Worm (Caenorhabditis elegans) whole organism, L4 larva: Measurements from ENCODE around the gene H20J04.9.

Experiments used
- D1046.2 ChIP-seq: fragments of 200-800 bp; sonication (Bioruptor generic); IDR thresholded peaks from 2 replicates; pipeline ENCODE4 v1.3.6; 2022; ENCODE audit warnings: missing genetic modification characterization, missing compliant biosample characterization
- F26F4.8 ChIP-seq: fragments of 200-800 bp; sonication (Bioruptor generic); conservative IDR thresholded peaks from 2 replicates; pipeline ENCODE4 v1.3.6; 2022; ENCODE audit warnings: missing genetic modification characterization, missing compliant biosample characterization
- F44E2.7 ChIP-seq: fragments of 200-800 bp; sonication (Bioruptor generic); IDR thresholded peaks from 2 replicates; pipeline ENCODE4 v2.1.2; 2022; ENCODE audit warnings: missing genetic modification characterization, missing compliant biosample characterization
- Y105C5A.15 ChIP-seq: fragments of 200-800 bp; sonication (Bioruptor generic); IDR thresholded peaks from 2 replicates; pipeline ENCODE4 v1.3.6; 2022; ENCODE audit warnings: missing genetic modification characterization, missing compliant biosample characterization
- ZK546.5 ChIP-seq, 2 experiments: sonication (generic microtip); optimal IDR thresholded peaks; 2 replicates each; lab custom pipeline; 2017; ENCODE audit warnings: missing biosample characterization in 2 of 2, missing genetic modification characterization in 2 of 2
- aly-2 ChIP-seq: sonication (generic microtip); optimal IDR thresholded peaks from 2 replicates; lab custom pipeline; 2018; ENCODE audit warnings: missing biosample characterization, missing genetic modification characterization
- ceh-20 ChIP-seq: fragments of 200-800 bp; sonication (Bioruptor generic); IDR thresholded peaks from 2 replicates; pipeline ENCODE4 v1.3.6; 2022; ENCODE audit warnings: missing genetic modification reagents, missing genetic modification characterization, missing compliant biosample characterization
- ceh-62 ChIP-seq: sonication (generic microtip); optimal IDR thresholded peaks from 2 replicates; lab custom pipeline; 2017; ENCODE audit warnings: missing biosample characterization, missing genetic modification characterization
- ceh-82 ChIP-seq: sonication (generic microtip); optimal IDR thresholded peaks from 2 replicates; lab custom pipeline; 2017; ENCODE audit warnings: missing biosample characterization, missing genetic modification characterization
- ctbp-1 ChIP-seq: fragments of 200-800 bp; sonication (Bioruptor generic); IDR thresholded peaks from 2 replicates; pipeline ENCODE4 v1.3.6; 2022; ENCODE audit warnings: missing genetic modification reagents, missing genetic modification characterization, missing compliant biosample characterization
- daf-12 ChIP-seq: fragments of 150-350 bp; optimal IDR thresholded peaks from 2 replicates; lab custom pipeline; 2014; ENCODE audit warnings: missing biosample characterization, missing genetic modification reagents, missing genetic modification characterization
- daf-16 ChIP-seq, 3 experiments: sonication (generic microtip); optimal IDR thresholded peaks; 2 replicates each; lab custom pipeline; 2016 to 2017; ENCODE audit warnings: missing genetic modification characterization in 3 of 3, missing genetic modification reagents in 3 of 3, mild to moderate bottlenecking in 2 of 3, missing compliant biosample characterization in 2 of 3, missing biosample characterization in 1 of 3, moderate library complexity in 1 of 3
- daf-8 ChIP-seq: fragments of 200-800 bp; sonication (Bioruptor generic); IDR thresholded peaks from 2 replicates; pipeline ENCODE4 v1.3.6; 2022; ENCODE audit warnings: missing genetic modification characterization, missing compliant biosample characterization
- dmd-6 ChIP-seq: fragments of 200-800 bp; sonication (Bioruptor generic); IDR thresholded peaks from 2 replicates; pipeline ENCODE4 v1.3.6; 2022; ENCODE audit warnings: missing genetic modification reagents, missing genetic modification characterization, missing compliant biosample characterization
- dmd-8 ChIP-seq: fragments of 200-800 bp; sonication (Bioruptor generic); IDR thresholded peaks from 2 replicates; pipeline ENCODE4 v1.3.6; 2022; ENCODE audit warnings: missing genetic modification characterization, missing compliant biosample characterization
- egl-27 ChIP-seq: sonication (generic microtip); optimal IDR thresholded peaks from 3 replicates; lab custom pipeline; 2017; ENCODE audit warnings: missing biosample characterization, missing genetic modification reagents, missing genetic modification characterization
- gei-8 ChIP-seq: fragments of 200-800 bp; sonication (Bioruptor generic); optimal IDR thresholded peaks from 2 replicates; lab custom pipeline; 2018; ENCODE audit warnings: mild to moderate bottlenecking, missing genetic modification characterization, missing compliant biosample characterization
- hif-1 ChIP-seq, 2 experiments: sonication (generic microtip); optimal IDR thresholded peaks; 2 replicates each; lab custom pipeline; 2016 to 2017; ENCODE audit warnings: missing compliant biosample characterization in 2 of 2, missing genetic modification characterization in 2 of 2, missing genetic modification reagents in 2 of 2, missing genotype in 2 of 2, mild to moderate bottlenecking in 1 of 2
- hmg-1.1 ChIP-seq: fragments of 200-800 bp; sonication (Bioruptor generic); IDR thresholded peaks from 2 replicates; pipeline ENCODE4 v1.3.6; 2022; ENCODE audit warnings: missing genetic modification reagents, missing genetic modification characterization, missing compliant biosample characterization
- jun-1 ChIP-seq: fragments of 150-350 bp; optimal IDR thresholded peaks from 2 replicates; lab custom pipeline; 2014; ENCODE audit warnings: missing biosample characterization, missing genetic modification reagents, missing genetic modification characterization
- lim-7 ChIP-seq: fragments of 200-800 bp; sonication (Bioruptor generic); IDR thresholded peaks from 2 replicates; pipeline ENCODE4 v1.3.6; 2022; ENCODE audit warnings: missing genetic modification characterization, missing compliant biosample characterization
- lin-13 ChIP-seq: fragments of 150-350 bp; optimal IDR thresholded peaks from 2 replicates; lab custom pipeline; 2014; ENCODE audit warnings: missing biosample characterization, missing genetic modification reagents, missing genetic modification characterization
- lin-29 ChIP-seq: fragments of 200-800 bp; sonication (Bioruptor generic); IDR thresholded peaks from 2 replicates; pipeline ENCODE4 v1.3.6; 2022; ENCODE audit warnings: missing genetic modification reagents, missing genetic modification characterization, missing compliant biosample characterization
- lin-38 ChIP-seq: fragments of 200-800 bp; sonication (Bioruptor generic); IDR thresholded peaks from 2 replicates; pipeline ENCODE4 v1.3.6; 2022; ENCODE audit warnings: missing genetic modification reagents, missing genetic modification characterization, missing compliant biosample characterization
- lsy-2 ChIP-seq, 2 experiments: fragments of 150-350 bp in 1 of 2; sonication (generic microtip) in 1 of 2; optimal IDR thresholded peaks; 2 replicates each; lab custom pipeline; 2014 to 2017; ENCODE audit warnings: missing biosample characterization in 2 of 2, missing genetic modification characterization in 2 of 2
- madf-5 ChIP-seq, 2 experiments: fragments of 200-800 bp; sonication (Bioruptor generic); IDR thresholded peaks; 2 replicates each; pipeline ENCODE4 v1.3.6; 2022; ENCODE audit warnings: missing compliant biosample characterization in 2 of 2, missing genetic modification characterization in 2 of 2
- mdl-1 ChIP-seq, 2 experiments: fragments of 150-350 bp in 1 of 2; sonication (generic microtip) in 1 of 2; optimal IDR thresholded peaks; 2 replicates each; lab custom pipeline; 2014 to 2017; ENCODE audit warnings: missing biosample characterization in 2 of 2, missing genetic modification characterization in 2 of 2
- mdt-29 ChIP-seq: fragments of 200-800 bp; sonication (Bioruptor generic); IDR thresholded peaks from 2 replicates; pipeline ENCODE4 v1.3.6; 2022; ENCODE audit warnings: missing genetic modification reagents, missing genetic modification characterization, missing compliant biosample characterization
- mep-1 ChIP-seq: fragments of 150-350 bp; sonication (generic microtip); optimal IDR thresholded peaks from 3 replicates; lab custom pipeline; 2014; ENCODE audit warnings: missing biosample characterization, missing genetic modification characterization
- mxl-3 ChIP-seq: fragments of 200-800 bp; sonication (Bioruptor generic); optimal IDR thresholded peaks from 2 replicates; lab custom pipeline; 2018; ENCODE audit warnings: mild to moderate bottlenecking, missing genetic modification characterization, missing compliant biosample characterization
- nhr-11 ChIP-seq: fragments of 150-350 bp; optimal IDR thresholded peaks from 2 replicates; lab custom pipeline; 2014; ENCODE audit warnings: missing biosample characterization, missing genetic modification characterization
- nhr-111 ChIP-seq: fragments of 200-800 bp; sonication (Bioruptor generic); optimal IDR thresholded peaks from 2 replicates; lab custom pipeline; 2018; ENCODE audit warnings: mild to moderate bottlenecking, missing genetic modification characterization, missing compliant biosample characterization
- nhr-41 ChIP-seq: fragments of 200-800 bp; sonication (Bioruptor generic); IDR thresholded peaks from 2 replicates; pipeline ENCODE4 v1.3.6; 2022; ENCODE audit warnings: missing genetic modification reagents, missing genetic modification characterization, missing compliant biosample characterization
- nhr-48 ChIP-seq: sonication (generic microtip); optimal IDR thresholded peaks from 2 replicates; lab custom pipeline; 2016; ENCODE audit warnings: mild to moderate bottlenecking, missing genetic modification characterization, missing compliant biosample characterization
- nhr-77 ChIP-seq: fragments of 150-350 bp; optimal IDR thresholded peaks from 2 replicates; lab custom pipeline; 2014; ENCODE audit warnings: missing biosample characterization, missing genetic modification characterization
- php-3 ChIP-seq: fragments of 200-800 bp; sonication (Bioruptor generic); IDR thresholded peaks from 2 replicates; pipeline ENCODE4 v1.3.6; 2022; ENCODE audit warnings: missing genetic modification reagents, missing genetic modification characterization, missing compliant biosample characterization
- sdz-12 ChIP-seq: fragments of 200-800 bp; sonication (Bioruptor generic); optimal IDR thresholded peaks from 2 replicates; lab custom pipeline; 2018; ENCODE audit warnings: mild to moderate bottlenecking, missing genetic modification characterization, missing compliant biosample characterization
- spr-3 ChIP-seq: fragments of 200-800 bp; sonication (Bioruptor generic); optimal IDR thresholded peaks from 2 replicates; lab custom pipeline; 2018; ENCODE audit warnings: mild to moderate bottlenecking, missing genetic modification characterization, missing compliant biosample characterization
- tag-97 ChIP-seq: fragments of 200-800 bp; sonication (Bioruptor generic); IDR thresholded peaks from 2 replicates; pipeline ENCODE4 v1.3.6; 2022; ENCODE audit warnings: missing genetic modification characterization, missing compliant biosample characterization
- unc-39 ChIP-seq: sonication (generic microtip); optimal IDR thresholded peaks from 2 replicates; lab custom pipeline; 2017; ENCODE audit warnings: missing biosample characterization, missing genetic modification characterization
- unc-62 ChIP-seq, 3 experiments: fragments of 150-350 bp in 1 of 3; sonication (generic microtip); optimal IDR thresholded peaks in 2 of 3; peaks in 1 of 3; 1 replicate in 1 of 3; 2 replicates in 2 of 3; lab custom pipeline; 2014 to 2017; ENCODE audit warnings: missing biosample characterization in 3 of 3, missing genetic modification characterization in 3 of 3, missing genetic modification reagents in 3 of 3, missing genotype in 1 of 3
- zfp-2 ChIP-seq: sonication (generic microtip); optimal IDR thresholded peaks from 2 replicates; lab custom pipeline; 2016; ENCODE audit warnings: mild to moderate bottlenecking, missing genetic modification characterization, missing compliant biosample characterization
- zfp-3 ChIP-seq: fragments of 200-800 bp; sonication (Bioruptor generic); conservative IDR thresholded peaks from 2 replicates; pipeline ENCODE4 v1.3.6; 2022; ENCODE audit warnings: missing genetic modification reagents, missing genetic modification characterization, missing compliant biosample characterization
- zip-11 ChIP-seq: fragments of 200-800 bp; sonication (Bioruptor generic); IDR thresholded peaks from 2 replicates; pipeline ENCODE4 v1.3.6; 2022; ENCODE audit warnings: missing genetic modification characterization, missing compliant biosample characterization
- ztf-7 ChIP-seq: fragments of 150-350 bp; optimal IDR thresholded peaks from 2 replicates; lab custom pipeline; 2014; ENCODE audit warnings: missing biosample characterization, missing genetic modification characterization

The H20J04.9 gene

ce11 chrII:4383306-4383705, 32.3 kb downstream of the H20J04.9 start, which contains the start of gene fkh-6:
TSS of gene fkh-6 (minus strand) at chrII:4383406.
- TF ChIP-seq egl-27 (no peak), sdz-12 (GFP tag; lab: Kevin White, UChicago) (no peak), ceh-20 (GFP tag; lab: Robert Waterston, UW) (no peak), lin-29 (GFP tag; lab: Robert Waterston, UW) (no peak), dmd-8 (no peak), daf-12 (tag; lab: Kevin White, UChicago) (no peak), gei-8 (no peak), mdl-1 (tag; optimal IDR thresholded peaks at IDR 0.05; lab: Kevin White, UChicago) (no peak), jun-1 (tag; lab: Kevin White, UChicago) (no peak), mep-1 (tag; lab: Kevin White, UChicago) (no peak), ctbp-1 (GFP tag; lab: Robert Waterston, UW) (no peak), aly-2 (tag; lab: Kevin White, UChicago) (no peak), hmg-1.1 (no peak), nhr-48 (tag; lab: Kevin White, UChicago) (no peak), ceh-82 (tag; lab: Kevin White, UChicago) (no peak), ZK546.5 (tag; optimal IDR thresholded peaks at IDR 0.05; lab: Kevin White, UChicago) (no peak)

- TF ChIP-seq D1046.2 (GFP tag; lab: Robert Waterston, UW) (no peak), hif-1 (tag; optimal IDR thresholded peaks at IDR 0.05; lab: Kevin White, UChicago) (no peak), sdz-12 (GFP tag; lab: Kevin White, UChicago) (no peak), nhr-41 (GFP tag; lab: Robert Waterston, UW) (no peak), madf-5 (GFP tag; IDR thresholded peaks at IDR 0.05; lab: Robert Waterston, UW) (no peak), hmg-1.1 (no peak), nhr-11 (tag; lab: Kevin White, UChicago) (no peak), ztf-7 (tag; lab: Kevin White, UChicago) (no peak)
These were observed 40.1 kb downstream of the H20J04.9 start for ce11 chrII:4391072-4391471.

ce11 chrII:4392526-4393057, 41.6 kb downstream of the H20J04.9 start, which contains the start of gene mlt-7:
TSS of gene mlt-7 (plus strand) at chrII:4393007.
- TF ChIP-seq spr-3 (no peak), zfp-3 (GFP tag; lab: Robert Waterston, UW) (no peak), lin-13 (no peak), F44E2.7 (GFP tag; lab: Robert Waterston, UW) (no peak), ceh-62 (tag; lab: Kevin White, UChicago) (no peak), mep-1 (tag; lab: Kevin White, UChicago) (peak; percentile 25), php-3 (no peak), tag-97 (no peak), ztf-7 (tag; lab: Kevin White, UChicago) (no peak), daf-16 (GFP tag; optimal IDR thresholded peaks at IDR 0.05; lab: Kevin White, UChicago) (no peak), daf-16 (tag; optimal IDR thresholded peaks at IDR 0.05; lab: Kevin White, UChicago) (no peak), gei-8 (no peak), mdt-29 (GFP tag; lab: Robert Waterston, UW) (no peak), zfp-2 (no peak), lim-7 (GFP tag; lab: Robert Waterston, UW) (no peak), nhr-77 (tag; lab: Kevin White, UChicago) (no peak), lsy-2 (tag; optimal IDR thresholded peaks at IDR 0.05; lab: Kevin White, UChicago) (no peak), madf-5 (GFP tag; IDR thresholded peaks at IDR 0.05; lab: Robert Waterston, UW) (no peak), unc-62 (GFP tag; optimal IDR thresholded peaks at IDR 0.05 in 1 of 2; lab: Kevin White, UChicago) (no peak), unc-62 (tag; optimal IDR thresholded peaks at IDR 0.05; lab: Kevin White, UChicago) (no peak), nhr-111 (no peak), hmg-1.1 (0 out of 2 replicates have a peak, but pooled peaks have one; percentile 25), unc-39 (tag; lab: Kevin White, UChicago) (no peak), zip-11 (no peak), ceh-20 (GFP tag; lab: Robert Waterston, UW) (no peak), daf-12 (tag; lab: Kevin White, UChicago) (no peak), Y105C5A.15 (GFP tag; lab: Robert Waterston, UW) (no peak), ceh-82 (tag; lab: Kevin White, UChicago) (no peak), sdz-12 (GFP tag; lab: Kevin White, UChicago) (no peak), nhr-11 (tag; lab: Kevin White, UChicago) (no peak), daf-8 (GFP tag; lab: Robert Waterston, UW) (no peak), dmd-6 (GFP tag; lab: Robert Waterston, UW) (no peak), mxl-3 (GFP tag; lab: Kevin White, UChicago) (peak; percentile 84), F26F4.8 (no peak), lin-38 (no peak)
